Worm (Caenorhabditis elegans): ENCODE data around the gene nep-2.

nep-2 gene

ce11 chrII:2730647-2731046, 5.1 kb upstream of the nep-2 start:
- no peak for TF ChIP-seq cnd-1 (tag; optimal IDR thresholded peaks at IDR 0.05)
- TF ChIP-seq zip-8 (tag; optimal IDR thresholded peaks at IDR 0.05), result no peak
- TF ChIP-seq unc-62 (GFP tag; optimal IDR thresholded peaks at IDR 0.05), result no peak
- TF ChIP-seq mls-2 (tag; optimal IDR thresholded peaks at IDR 0.05), result no peak
- TF ChIP-seq snpc-4 (tag; optimal IDR thresholded peaks at IDR 0.05), result no peak
- no peak for TF ChIP-seq nhr-28 (tag; optimal IDR thresholded peaks at IDR 0.05)
- peak; percentile 28 for TF ChIP-seq ces-1 (GFP tag; optimal IDR thresholded peaks at IDR 0.05)

DNA sequence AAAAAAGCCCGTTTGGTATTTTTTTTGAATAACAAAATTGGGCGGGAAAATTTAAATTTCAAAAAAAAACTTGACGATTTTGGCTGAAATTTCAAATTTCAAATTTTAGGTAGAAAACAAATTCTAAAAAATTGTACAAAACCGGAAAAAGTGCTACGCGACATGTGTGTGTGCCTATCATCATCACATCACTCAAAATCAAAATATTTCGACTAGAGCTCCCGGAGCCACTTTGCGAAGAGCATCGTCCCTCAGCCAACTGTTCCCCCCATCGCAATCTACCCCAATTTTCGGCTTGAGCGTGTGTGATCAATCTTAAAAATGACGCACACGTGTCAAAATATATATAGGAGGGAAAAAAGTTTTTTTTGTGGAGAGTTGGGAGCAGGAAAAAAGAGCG, 1.2 kb upstream of the nep-2 start:
- TF ChIP-seq unc-120 (tag; optimal IDR thresholded peaks at IDR 0.05; ENCODE audit: poor library complexity, severe bottlenecking) (peak; percentile 54), unc-62 (GFP tag; optimal IDR thresholded peaks at IDR 0.05) (peak; percentile 63), elt-3 (tag; optimal IDR thresholded peaks at IDR 0.05) (no peak), ham-2 (GFP tag; optimal IDR thresholded peaks at IDR 0.05) (no peak), hlh-1 (tag; optimal IDR thresholded peaks at IDR 0.05) (peak; percentile 37)

- TF ChIP-seq unc-120 (tag; optimal IDR thresholded peaks at IDR 0.05; ENCODE audit: poor library complexity, severe bottlenecking) (no peak), sptf-1 (tag; optimal IDR thresholded peaks at IDR 0.05) (no peak), ceh-39 (tag; optimal IDR thresholded peaks at IDR 0.05) (no peak), nhr-12 (tag; optimal IDR thresholded peaks at IDR 0.05) (no peak), nhr-237 (tag; optimal IDR thresholded peaks at IDR 0.05) (no peak), sem-2 (GFP tag; optimal IDR thresholded peaks at IDR 0.05) (no peak), ces-1 (GFP tag; optimal IDR thresholded peaks at IDR 0.05) (no peak), zip-8 (tag; optimal IDR thresholded peaks at IDR 0.05) (no peak), unc-62 (GFP tag; optimal IDR thresholded peaks at IDR 0.05) (no peak), M03D4.4 (tag; optimal IDR thresholded peaks at IDR 0.05) (no peak), cnd-1 (tag; optimal IDR thresholded peaks at IDR 0.05) (no peak), lsy-2 (tag; optimal IDR thresholded peaks at IDR 0.05) (no peak), ztf-11 (tag; optimal IDR thresholded peaks at IDR 0.05) (no peak), ceh-83 (GFP tag; optimal IDR thresholded peaks at IDR 0.05) (no peak), nhr-2 (tag; optimal IDR thresholded peaks at IDR 0.05) (no peak), blmp-1 (tag; optimal IDR thresholded peaks at IDR 0.05) (no peak), lin-32 (GFP tag; optimal IDR thresholded peaks at IDR 0.05) (no peak)
These were observed 3.6 kb downstream of the nep-2 start for ce11 chrII:2721992-2722391.

- TF ChIP-seq lin-32 (GFP tag; optimal IDR thresholded peaks at IDR 0.05) (no peak), ztf-11 (tag; optimal IDR thresholded peaks at IDR 0.05) (no peak), ceh-43 (GFP tag; optimal IDR thresholded peaks at IDR 0.05) (no peak), nhr-28 (tag; optimal IDR thresholded peaks at IDR 0.05) (no peak), ceh-39 (tag; optimal IDR thresholded peaks at IDR 0.05) (no peak), elt-1 (tag; optimal IDR thresholded peaks at IDR 0.05; ENCODE audit: borderline replicate concordance, insufficient read depth) (no peak), cnd-1 (tag; optimal IDR thresholded peaks at IDR 0.05) (no peak), snpc-4 (tag; optimal IDR thresholded peaks at IDR 0.05) (no peak), ces-1 (GFP tag; optimal IDR thresholded peaks at IDR 0.05) (no peak), drap-1 (GFP tag; optimal IDR thresholded peaks at IDR 0.05) (no peak), unc-62 (GFP tag; optimal IDR thresholded peaks at IDR 0.05) (no peak), lin-13 (tag; optimal IDR thresholded peaks at IDR 0.05) (no peak), bed-3 (GFP tag; optimal IDR thresholded peaks at IDR 0.05) (no peak)
These were observed 6.3 kb downstream of the nep-2 start for ce11 chrII:2719212-2719611.

DNA sequence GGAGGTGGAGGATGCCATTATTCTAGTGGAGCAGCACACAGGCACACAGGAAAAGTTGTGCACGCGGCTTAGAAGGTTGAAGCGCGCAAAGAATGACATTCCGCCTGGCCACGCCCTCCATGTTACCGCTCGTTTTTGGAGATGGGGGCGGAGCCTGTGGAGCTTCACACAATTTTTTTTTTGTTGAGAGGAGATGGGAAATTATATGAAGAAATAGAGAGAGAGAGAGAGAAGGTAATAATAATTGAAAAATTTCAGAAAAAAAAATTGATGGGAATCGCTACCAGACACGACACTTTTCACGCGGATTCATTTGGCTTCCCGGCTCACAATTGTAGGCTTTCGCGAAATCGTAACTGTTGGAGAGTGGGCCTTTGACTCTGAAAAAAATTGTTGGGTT, 8.2 kb downstream of the nep-2 start, which contains the start of gene T05A8.3:
Gene T05A8.3 (minus strand): TSS at position 101 of the 400 bp plus-strand sequence.
- TF ChIP-seq snpc-4 (tag; optimal IDR thresholded peaks at IDR 0.05) (no peak), hlh-1 (tag; optimal IDR thresholded peaks at IDR 0.05) (no peak), ztf-11 (tag; optimal IDR thresholded peaks at IDR 0.05) (no peak), ceh-39 (tag; optimal IDR thresholded peaks at IDR 0.05) (no peak)

DNA sequence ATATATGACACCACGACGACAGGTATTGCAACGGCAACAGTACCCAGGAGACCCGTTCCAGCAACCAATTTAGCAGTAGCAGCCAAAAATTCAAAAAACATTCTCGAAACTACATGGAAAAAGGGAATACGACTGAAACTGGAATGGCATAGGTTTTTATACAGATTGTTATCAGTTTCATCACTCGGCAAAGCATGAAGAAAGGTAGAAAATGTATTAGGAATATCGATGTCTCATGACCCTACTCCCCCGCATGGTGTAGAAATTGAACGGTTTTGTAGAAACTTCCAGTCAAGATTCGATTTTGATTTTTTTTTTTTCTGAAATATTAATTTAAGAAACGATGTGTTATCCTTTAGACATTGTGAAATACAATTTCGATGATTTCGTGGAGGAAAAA, 14.6 kb downstream of the nep-2 start, which contains the start of gene T05A8.2:
Gene T05A8.2 (minus strand): TSS at position 101 of the 400 bp plus-strand sequence.
- no peak for TF ChIP-seq tbx-8 (GFP tag; optimal IDR thresholded peaks at IDR 0.05)
- no peak for TF ChIP-seq mab-5 (tag; optimal IDR thresholded peaks at IDR 0.05)
- no peak for TF ChIP-seq nhr-237 (tag; optimal IDR thresholded peaks at IDR 0.05)
- no peak for TF ChIP-seq nhr-76 (tag; optimal IDR thresholded peaks at IDR 0.05)
- no peak for TF ChIP-seq nhr-2 (tag; optimal IDR thresholded peaks at IDR 0.05)
- TF ChIP-seq flh-1 (GFP tag; optimal IDR thresholded peaks at IDR 0.05), result no peak
- TF ChIP-seq blmp-1 (tag; optimal IDR thresholded peaks at IDR 0.05), result no peak
- TF ChIP-seq mep-1 (tag; optimal IDR thresholded peaks at IDR 0.05), result no peak
- TF ChIP-seq unc-62 (GFP tag; optimal IDR thresholded peaks at IDR 0.05), result no peak
- no peak for TF ChIP-seq lin-32 (GFP tag; optimal IDR thresholded peaks at IDR 0.05)
